Worm (Caenorhabditis elegans): ENCODE measurements around the gene F02C12.1.

F02C12.1 gene

ce11 chrX:13399221-13399620, 2.7 kb upstream of the F02C12.1 start, which contains the start of gene F02C12.2:
TSS of gene F02C12.2 (minus strand) at chrX:13399321.
- TF ChIP-seq mab-5 (tag; optimal IDR thresholded peaks at IDR 0.05) (no peak), lin-39 (tag; optimal IDR thresholded peaks at IDR 0.05) (no peak), ZK546.5 (tag; optimal IDR thresholded peaks at IDR 0.05) (no peak), nhr-25 (tag; optimal IDR thresholded peaks at IDR 0.05) (no peak), nhr-21 (tag; optimal IDR thresholded peaks at IDR 0.05) (no peak), ztf-11 (tag; optimal IDR thresholded peaks at IDR 0.05) (no peak), elt-1 (tag; optimal IDR thresholded peaks at IDR 0.05) (no peak)

- peak; percentile 20 for TF ChIP-seq C34F6.9 (tag; optimal IDR thresholded peaks at IDR 0.05)
- peak; percentile 45 for TF ChIP-seq nhr-129 (tag; optimal IDR thresholded peaks at IDR 0.05)
- peak; percentile 22 for TF ChIP-seq sma-3 (GFP tag; optimal IDR thresholded peaks at IDR 0.05)
- no peak for TF ChIP-seq egl-27 (tag; optimal IDR thresholded peaks at IDR 0.05)
- peak; percentile 0 for TF ChIP-seq gmeb-1 (tag; optimal IDR thresholded peaks at IDR 0.05)
- no peak for TF ChIP-seq mbf-1 (tag; optimal IDR thresholded peaks at IDR 0.05)
- TF ChIP-seq F13H6.1 (tag; optimal IDR thresholded peaks at IDR 0.05), result peak; percentile 55
- TF ChIP-seq sma-9 (GFP tag; optimal IDR thresholded peaks at IDR 0.05), result peak; percentile 49
- no peak for TF ChIP-seq sma-9 (tag; optimal IDR thresholded peaks at IDR 0.05)
- TF ChIP-seq fos-1 (tag; optimal IDR thresholded peaks at IDR 0.05), result peak; percentile 95
- TF ChIP-seq nhr-12 (tag; optimal IDR thresholded peaks at IDR 0.05), result no peak
- TF ChIP-seq R02D3.7 (tag; optimal IDR thresholded peaks at IDR 0.05), result no peak
- peak; percentile 10 for TF ChIP-seq blmp-1 (tag; optimal IDR thresholded peaks at IDR 0.05; ENCODE audit: insufficient read depth)
- TF ChIP-seq ztf-1 (GFP tag; conservative IDR thresholded peaks at IDR 0.05), result no peak
Measured at ce11 chrX:13401311-13401710, 572 bp upstream of the F02C12.1 start.

DNA sequence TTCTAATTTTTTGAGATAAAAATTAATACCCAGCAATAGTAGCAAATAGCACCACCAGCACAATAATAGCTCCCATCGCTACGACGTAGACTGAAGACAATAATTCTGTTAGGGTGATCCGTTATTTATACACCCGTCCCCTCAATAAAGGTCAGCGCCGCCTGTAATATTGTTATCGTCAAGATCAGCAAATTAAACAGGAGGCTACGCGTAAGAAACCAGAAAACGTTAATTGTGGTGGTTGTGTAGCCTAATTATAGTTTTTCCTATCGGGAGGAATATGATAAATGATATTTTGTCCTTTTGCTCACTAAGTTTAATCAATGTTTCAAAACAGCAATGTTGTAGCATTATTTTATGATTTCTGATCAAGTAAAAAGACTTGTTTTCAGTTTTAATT, 7.7 kb downstream of the F02C12.1 start, which contains the start of the genes cyp-13B1 and C29F7.1:
Gene cyp-13B1, minus strand, starts transcription at position 101 of the 400 bp plus-strand sequence.
Gene C29F7.1, plus strand, starts transcription at position 394 of the 400 bp plus-strand sequence.
- TF ChIP-seq nhr-77 (tag; optimal IDR thresholded peaks at IDR 0.05) (no peak), nhr-23 (tag; optimal IDR thresholded peaks at IDR 0.05) (no peak), sma-9 (GFP tag; optimal IDR thresholded peaks at IDR 0.05) (peak; percentile 1), sma-9 (tag; optimal IDR thresholded peaks at IDR 0.05) (no peak), crh-2 (tag; optimal IDR thresholded peaks at IDR 0.05) (peak; percentile 5), ztf-1 (GFP tag; conservative IDR thresholded peaks at IDR 0.05) (no peak)

ce11 chrX:13411306-13411705, 9.4 kb downstream of the F02C12.1 start:
- TF ChIP-seq mbf-1 (tag; optimal IDR thresholded peaks at IDR 0.05), result no peak
- TF ChIP-seq sma-9 (GFP tag; optimal IDR thresholded peaks at IDR 0.05), result peak; percentile 10
- no peak for TF ChIP-seq sma-9 (tag; optimal IDR thresholded peaks at IDR 0.05)

DNA sequence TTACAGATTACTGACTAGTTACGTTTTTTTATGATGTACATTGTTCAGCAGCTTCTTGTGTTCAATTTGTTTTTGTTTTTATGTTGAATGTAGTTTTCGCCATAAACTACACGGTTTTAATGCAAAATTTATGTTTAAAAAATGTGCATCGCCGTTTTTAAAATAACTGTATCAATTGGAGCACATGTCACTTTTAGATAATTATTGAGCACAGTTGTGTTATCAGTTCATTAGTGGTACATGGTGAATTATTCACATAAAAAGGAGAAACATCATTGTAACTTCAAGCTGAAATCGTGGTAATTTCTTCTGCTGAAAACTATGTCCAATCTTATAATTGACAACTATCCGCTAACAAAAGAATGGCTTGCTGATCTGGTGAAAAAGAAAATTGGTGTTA, 10.4 kb downstream of the F02C12.1 start:
- TF ChIP-seq ceh-82 (tag; optimal IDR thresholded peaks at IDR 0.05), result no peak
- TF ChIP-seq ZK546.5 (tag; optimal IDR thresholded peaks at IDR 0.05), result no peak
- no peak for TF ChIP-seq mab-5 (tag; optimal IDR thresholded peaks at IDR 0.05)
- TF ChIP-seq blmp-1 (tag; optimal IDR thresholded peaks at IDR 0.05; ENCODE audit: insufficient read depth), result no peak
- peak; percentile 0 for TF ChIP-seq crh-2 (tag; optimal IDR thresholded peaks at IDR 0.05)
- TF ChIP-seq nhr-129 (tag; optimal IDR thresholded peaks at IDR 0.05), result no peak
- TF ChIP-seq peb-1 (tag; optimal IDR thresholded peaks at IDR 0.05), result no peak
- TF ChIP-seq mbf-1 (tag; optimal IDR thresholded peaks at IDR 0.05), result no peak
- peak; percentile 55 for TF ChIP-seq fos-1 (tag; optimal IDR thresholded peaks at IDR 0.05)
- no peak for TF ChIP-seq elt-3 (tag; optimal IDR thresholded peaks at IDR 0.05)
- no peak for TF ChIP-seq skn-1 (tag; optimal IDR thresholded peaks at IDR 0.05)
- TF ChIP-seq unc-55 (GFP tag; optimal IDR thresholded peaks at IDR 0.05), result no peak

ce11 chrX:13414974-13415373, 13.1 kb downstream of the F02C12.1 start:
- peak; percentile 31 for TF ChIP-seq nhr-21 (tag; optimal IDR thresholded peaks at IDR 0.05)
- peak; percentile 63 for TF ChIP-seq sma-9 (GFP tag; optimal IDR thresholded peaks at IDR 0.05)
- no peak for TF ChIP-seq sma-9 (tag; optimal IDR thresholded peaks at IDR 0.05)
- TF ChIP-seq lsy-2 (tag; optimal IDR thresholded peaks at IDR 0.05), result peak in 1 of 2 experiments; percentile 1
- no peak for TF ChIP-seq unc-39 (tag; optimal IDR thresholded peaks at IDR 0.05)
- peak; percentile 11 for TF ChIP-seq fos-1 (tag; optimal IDR thresholded peaks at IDR 0.05)
- TF ChIP-seq crh-2 (tag; optimal IDR thresholded peaks at IDR 0.05), result peak; percentile 24
- TF ChIP-seq C34F6.9 (tag; optimal IDR thresholded peaks at IDR 0.05), result peak; percentile 7
- peak; percentile 11 for TF ChIP-seq F13H6.1 (tag; optimal IDR thresholded peaks at IDR 0.05)
- TF ChIP-seq lin-11 (tag; optimal IDR thresholded peaks at IDR 0.05), result peak; percentile 1
- peak; percentile 30 for TF ChIP-seq sma-3 (GFP tag; optimal IDR thresholded peaks at IDR 0.05)
- TF ChIP-seq gmeb-1 (tag; optimal IDR thresholded peaks at IDR 0.05), result peak; percentile 9
- no peak for TF ChIP-seq nhr-237 (tag; optimal IDR thresholded peaks at IDR 0.05)
- no peak for TF ChIP-seq nhr-12 (tag; optimal IDR thresholded peaks at IDR 0.05)
